Comparison of ENCODE assay signal across 2 worm cellular contexts in the genomic region with DNA sequence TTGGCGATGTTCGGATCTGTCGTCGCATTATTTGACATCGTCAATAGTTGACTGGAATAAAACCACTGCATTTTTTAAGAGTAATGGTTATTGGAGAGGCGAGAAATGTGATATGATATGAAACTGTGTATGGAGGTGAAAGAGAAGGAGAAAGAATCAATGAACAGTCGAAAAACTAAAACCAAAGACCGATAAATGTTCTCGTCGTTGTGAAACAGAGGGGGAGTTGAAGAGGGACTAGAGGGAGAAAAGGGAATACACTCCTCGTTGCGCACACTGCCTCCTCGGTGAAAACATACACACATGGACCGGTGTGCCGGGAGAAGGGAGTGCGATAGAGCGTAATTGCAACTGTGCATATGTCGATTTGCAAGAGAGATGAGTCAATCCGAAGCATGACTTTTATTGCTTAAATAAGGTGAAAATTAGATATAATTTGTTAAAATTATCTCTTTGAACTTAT.
TF ChIP-seq lines count a peak whose summit lies in the region.

TSS of gene sym-4 (minus strand) at position 51 of the 463 bp plus-strand sequence.

TF ChIP-seq in whole organism, L1 larva, 84 proteins besides CTCF, POLR2A, EP300 and RAD21 (continued from another document):
- no peak for TF ChIP-seq C34B4.2 (tag; optimal IDR thresholded peaks at IDR 0.05; lab: Kevin White, UChicago)
- peak; percentile 91 for TF ChIP-seq nhr-90 (tag; optimal IDR thresholded peaks at IDR 0.05; lab: Kevin White, UChicago; ENCODE audit: poor library complexity)
- no peak for TF ChIP-seq ceh-90 (tag; optimal IDR thresholded peaks at IDR 0.05; lab: Kevin White, UChicago)
- peak; percentile 93 for TF ChIP-seq C16A3.4 (tag; optimal IDR thresholded peaks at IDR 0.05; lab: Kevin White, UChicago)
- peak; percentile 83 for TF ChIP-seq rnt-1 (tag; optimal IDR thresholded peaks at IDR 0.05; lab: Kevin White, UChicago)
- peak; percentile 80 to 92 for TF ChIP-seq efl-1 (optimal IDR thresholded peaks at IDR 0.05; lab: Kevin White, UChicago)
- TF ChIP-seq efl-1 (GFP tag; optimal IDR thresholded peaks at IDR 0.05 in 1 of 2; lab: Kevin White, UChicago) = peak; percentile 63 to 96
- TF ChIP-seq unc-62 (GFP tag; optimal IDR thresholded peaks at IDR 0.05; lab: Kevin White, UChicago) = no peak
- no peak for TF ChIP-seq ceh-63 (GFP tag; optimal IDR thresholded peaks at IDR 0.05; lab: Kevin White, UChicago)
- TF ChIP-seq efl-3 (GFP tag; optimal IDR thresholded peaks at IDR 0.05; lab: Kevin White, UChicago) = no peak
- peak; percentile 85 for TF ChIP-seq vab-15 (tag; optimal IDR thresholded peaks at IDR 0.05; lab: Kevin White, UChicago)
- TF ChIP-seq irx-1 (tag; optimal IDR thresholded peaks at IDR 0.05; lab: Kevin White, UChicago) = peak; percentile 75
- TF ChIP-seq ztf-11 (tag; optimal IDR thresholded peaks at IDR 0.05; lab: Kevin White, UChicago) = peak in 1 of 2 experiments; percentile 58
- TF ChIP-seq fos-1 (tag; optimal IDR thresholded peaks at IDR 0.05; lab: Kevin White, UChicago) = peak; percentile 87
- peak; percentile 79 to 89 for TF ChIP-seq lsy-2 (tag; optimal IDR thresholded peaks at IDR 0.05; lab: Kevin White, UChicago)
- peak; percentile 86 for TF ChIP-seq fkh-8 (tag; optimal IDR thresholded peaks at IDR 0.05; lab: Kevin White, UChicago)
- TF ChIP-seq ceh-82 (tag; optimal IDR thresholded peaks at IDR 0.05; lab: Kevin White, UChicago) = peak; percentile 73 to 94 (median 78)
- no peak for TF ChIP-seq nhr-28 (tag; optimal IDR thresholded peaks at IDR 0.05; lab: Kevin White, UChicago)
- peak; percentile 95 for TF ChIP-seq nhr-237 (tag; optimal IDR thresholded peaks at IDR 0.05; lab: Kevin White, UChicago)
- TF ChIP-seq nhr-77 (tag; optimal IDR thresholded peaks at IDR 0.05; lab: Kevin White, UChicago) = peak; percentile 94
- peak; percentile 74 for TF ChIP-seq isw-1 (GFP tag; IDR thresholded peaks at IDR 0.05; lab: Robert Waterston, UW)
- TF ChIP-seq nhr-47 (tag; optimal IDR thresholded peaks at IDR 0.05; lab: Kevin White, UChicago) = peak; percentile 88
- TF ChIP-seq lin-39 (tag; optimal IDR thresholded peaks at IDR 0.05; lab: Kevin White, UChicago) = no peak
- TF ChIP-seq alr-1 (tag; optimal IDR thresholded peaks at IDR 0.05; lab: Kevin White, UChicago; ENCODE audit: borderline replicate concordance) = no peak
- TF ChIP-seq unc-86 (tag; optimal IDR thresholded peaks at IDR 0.05; lab: Kevin White, UChicago) = peak; percentile 81
- TF ChIP-seq nhr-12 (tag; optimal IDR thresholded peaks at IDR 0.05; lab: Kevin White, UChicago) = no peak
- TF ChIP-seq lir-3 (tag; optimal IDR thresholded peaks at IDR 0.05; lab: Kevin White, UChicago; ENCODE audit: poor library complexity) = peak; percentile 67

TF ChIP-seq in whole organism, young adult, 124 proteins besides CTCF, POLR2A, EP300 and RAD21 (continued from another document):
- TF ChIP-seq atf-7 (tag; optimal IDR thresholded peaks at IDR 0.05; lab: Kevin White, UChicago) (peak; percentile 78), efl-1 (GFP tag; optimal IDR thresholded peaks at IDR 0.05; lab: Kevin White, UChicago) (peak; percentile 12), egrh-3 (GFP tag; IDR thresholded peaks at IDR 0.05; lab: Robert Waterston, UW) (0 out of 2 replicates have a peak, but pooled peaks have one; percentile 27), F39B2.1 (GFP tag; IDR thresholded peaks at IDR 0.05; lab: Robert Waterston, UW) (no peak), rpc-1 (optimal IDR thresholded peaks at IDR 0.05; lab: Kevin White, UChicago) (no peak), rpc-1 (tag; optimal IDR thresholded peaks at IDR 0.05; lab: Kevin White, UChicago) (no peak), F57C9.4 (tag; optimal IDR thresholded peaks at IDR 0.05; lab: Kevin White, UChicago) (no peak), Y79H2A.3 (GFP tag; conservative IDR thresholded peaks at IDR 0.05; lab: Robert Waterston, UW) (no peak), lin-54 (GFP tag; optimal IDR thresholded peaks at IDR 0.05; lab: Kevin White, UChicago) (peak; percentile 66), aptf-2 (GFP tag; conservative IDR thresholded peaks at IDR 0.05; lab: Robert Waterston, UW) (no peak), rec-8 (tag; optimal IDR thresholded peaks at IDR 0.05; lab: Kevin White, UChicago) (no peak), akir-1 (GFP tag; optimal IDR thresholded peaks at IDR 0.05; lab: Kevin White, UChicago) (peak; percentile 30), lag-1 (GFP tag; IDR thresholded peaks at IDR 0.05; lab: Robert Waterston, UW) (no peak), ceh-27 (GFP tag; optimal IDR thresholded peaks at IDR 0.05; lab: Kevin White, UChicago) (peak; percentile 86), egl-44 (GFP tag; IDR thresholded peaks at IDR 0.05; lab: Robert Waterston, UW) (peak; percentile 85; the same call in 1 of the 2 replicates), nhr-179 (tag; optimal IDR thresholded peaks at IDR 0.05; lab: Kevin White, UChicago) (no peak), Y56A3A.18 (GFP tag; IDR thresholded peaks at IDR 0.05; lab: Robert Waterston, UW) (0 out of 2 replicates have a peak, but pooled peaks have one; percentile 31), ceh-91 (GFP tag; IDR thresholded peaks at IDR 0.05; lab: Robert Waterston, UW) (no peak)
